Fruit fly (Drosophila melanogaster) whole organism, adult: Measurements from ENCODE around the gene Hmt4-20.
A peak's percentile ranks its signal among the peaks of the same experiment; 100 is the strongest.

Source experiments
- CG11617 ChIP-seq: fragments of 200-800 bp; sonication (Bioruptor generic); optimal IDR thresholded peaks from 2 replicates; lab custom pipeline; 2017; ENCODE audit warnings: mild to moderate bottlenecking, missing biosample characterization, missing genetic modification reagents, missing genetic modification characterization
- CG12768 ChIP-seq: fragments of 200-800 bp; sonication (Bioruptor generic); optimal IDR thresholded peaks from 2 replicates; lab custom pipeline; 2017; ENCODE audit warnings: missing biosample characterization, missing genetic modification characterization, mild to moderate bottlenecking, moderate library complexity, missing genetic modification reagents
- CG14711 ChIP-seq: fragments of 200-800 bp; sonication (Bioruptor generic); optimal IDR thresholded peaks from 2 replicates; lab custom pipeline; 2018; ENCODE audit warnings: missing biosample characterization, mild to moderate bottlenecking, missing genetic modification characterization, moderate library complexity
- CG1620 ChIP-seq: fragments of 200-800 bp; sonication (Bioruptor generic); optimal IDR thresholded peaks from 2 replicates; lab custom pipeline; 2016; ENCODE audit warnings: missing biosample characterization, missing genetic modification characterization
- CG33017 ChIP-seq: fragments of 200-800 bp; sonication (Bioruptor generic); optimal IDR thresholded peaks from 2 replicates; lab custom pipeline; 2018; ENCODE audit warnings: missing biosample characterization, mild to moderate bottlenecking, missing genetic modification characterization, moderate library complexity
- CG5204 ChIP-seq: fragments of 200-800 bp; sonication (Bioruptor generic); optimal IDR thresholded peaks from 2 replicates; lab custom pipeline; 2016; ENCODE audit warnings: missing biosample characterization, missing genetic modification characterization
- CG7045 ChIP-seq: fragments of 200-800 bp; sonication (Bioruptor generic); optimal IDR thresholded peaks from 2 replicates; lab custom pipeline; 2017; ENCODE audit warnings: missing biosample characterization, mild to moderate bottlenecking, missing genetic modification characterization
- CG7101 ChIP-seq: fragments of 200-800 bp; sonication (Bioruptor generic); optimal IDR thresholded peaks from 2 replicates; lab custom pipeline; 2018; ENCODE audit warnings: missing biosample characterization, mild to moderate bottlenecking, missing genetic modification characterization, moderate library complexity
- Clk ChIP-seq: fragments of 200-800 bp; sonication (Bioruptor generic); optimal IDR thresholded peaks from 2 replicates; lab custom pipeline; 2017; ENCODE audit warnings: missing biosample characterization, missing genetic modification characterization
- Crg-1 ChIP-seq: fragments of 200-800 bp; sonication (Bioruptor generic); optimal IDR thresholded peaks from 2 replicates; lab custom pipeline; 2016; ENCODE audit warnings: missing biosample characterization, missing genetic modification characterization
- Hr96 ChIP-seq: fragments of 200-800 bp; sonication (Bioruptor generic); optimal IDR thresholded peaks from 2 replicates; lab custom pipeline; 2016; ENCODE audit warnings: missing biosample characterization, missing genetic modification characterization
- Mnt ChIP-seq: fragments of 200-800 bp; sonication (Bioruptor generic); optimal IDR thresholded peaks from 2 replicates; lab custom pipeline; 2016; ENCODE audit warnings: missing biosample characterization, mild to moderate bottlenecking, missing genetic modification characterization
- bab1 ChIP-seq: fragments of 200-800 bp; sonication (Bioruptor generic); optimal IDR thresholded peaks from 3 replicates; lab custom pipeline; 2019; ENCODE audit warnings: missing biosample characterization, mild to moderate bottlenecking, missing genetic modification characterization, moderate library complexity
- cic ChIP-seq: fragments of 200-800 bp; sonication (Bioruptor generic); optimal IDR thresholded peaks from 2 replicates; lab custom pipeline; 2017; ENCODE audit warnings: missing biosample characterization, mild to moderate bottlenecking, missing genetic modification characterization, moderate library complexity
- cnc ChIP-seq, 2 experiments: fragments of >200 bp; optimal IDR thresholded peaks; 2 replicates each; lab custom pipeline; 2017
- kay ChIP-seq: fragments of 200-800 bp; sonication (Bioruptor generic); peaks from one replicate; lab custom pipeline; 2016; ENCODE audit warnings: missing biosample characterization, missing genetic modification characterization, borderline replicate concordance
- ovo ChIP-seq: fragments of 200-800 bp; sonication (Bioruptor generic); optimal IDR thresholded peaks from 2 replicates; lab custom pipeline; 2016; ENCODE audit warnings: missing biosample characterization, missing genetic modification characterization
- pad ChIP-seq: fragments of 200-800 bp; sonication (Bioruptor generic); optimal IDR thresholded peaks from 3 replicates; lab custom pipeline; 2017; ENCODE audit warnings: missing biosample characterization, missing genetic modification characterization, mild to moderate bottlenecking, moderate library complexity, missing genetic modification reagents
- tj ChIP-seq: fragments of 200-800 bp; sonication (Bioruptor generic); optimal IDR thresholded peaks from 3 replicates; lab custom pipeline; 2017; ENCODE audit warnings: missing biosample characterization, mild to moderate bottlenecking, missing genetic modification characterization, moderate library complexity
- toe ChIP-seq: fragments of 200-800 bp; sonication (Bioruptor generic); optimal IDR thresholded peaks from 2 replicates; lab custom pipeline; 2016; ENCODE audit warnings: missing biosample characterization, missing genetic modification characterization

Gene Hmt4-20

DNA sequence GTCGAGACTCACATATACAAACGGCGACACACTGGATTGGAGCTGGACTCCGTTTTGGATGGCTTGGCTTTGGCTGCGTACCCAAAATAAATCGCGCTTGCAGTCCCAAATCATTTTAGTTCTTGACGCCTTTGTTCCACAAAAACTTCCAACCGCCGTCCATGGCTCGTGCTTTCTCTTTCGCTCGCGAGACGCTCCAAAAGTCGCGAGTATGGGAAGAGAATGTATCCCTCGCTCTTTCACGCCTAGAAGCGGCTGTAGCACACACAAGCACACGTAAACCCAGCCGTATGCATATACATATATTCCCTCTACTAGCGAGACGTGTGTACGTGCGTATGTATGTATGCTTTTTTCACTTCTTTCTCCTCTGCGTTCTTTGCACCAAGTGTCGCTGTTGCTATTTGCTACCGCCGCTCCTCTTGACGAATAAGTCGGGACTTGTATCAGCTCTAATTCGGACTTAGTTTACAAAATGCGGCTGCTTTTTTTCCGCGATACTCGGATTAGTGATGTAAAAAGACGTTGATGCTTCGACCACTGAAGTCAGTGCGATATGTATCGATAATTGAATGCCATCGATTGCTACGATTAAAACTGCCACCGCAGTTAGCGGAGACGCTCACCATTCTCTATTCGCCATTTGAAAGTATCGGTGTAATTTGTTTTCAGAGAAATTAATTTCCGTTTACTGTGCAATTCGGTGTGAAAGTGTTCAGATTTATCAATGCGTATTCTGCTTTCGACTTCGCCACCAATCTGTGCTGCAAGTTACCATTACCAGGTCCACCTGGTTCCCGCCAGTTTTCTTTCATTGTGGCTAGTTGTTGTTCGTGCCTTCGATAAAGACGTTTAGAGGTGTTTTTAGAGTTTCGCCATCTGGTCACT, at the start of gene Hmt4-20, which contains the start of gene SkpA:
TSS of gene Hmt4-20 (minus strand) at position 542 of the 888 bp plus-strand sequence.
TSS of gene SkpA (plus strand) at position 623 of the 888 bp plus-strand sequence.
- TF ChIP-seq CG1620 (GFP tag; lab: Kevin White, UChicago) (peak; percentile 19), Clk (GFP tag; lab: Kevin White, UChicago) (no peak), CG7045 (no peak), CG12768 (GFP tag; lab: Kevin White, UChicago) (no peak), ovo (GFP tag; lab: Kevin White, UChicago) (no peak), toe (GFP tag; lab: Kevin White, UChicago) (no peak), CG11617 (GFP tag; lab: Kevin White, UChicago) (no peak), pad (GFP tag; lab: Kevin White, UChicago) (no peak)

DNA sequence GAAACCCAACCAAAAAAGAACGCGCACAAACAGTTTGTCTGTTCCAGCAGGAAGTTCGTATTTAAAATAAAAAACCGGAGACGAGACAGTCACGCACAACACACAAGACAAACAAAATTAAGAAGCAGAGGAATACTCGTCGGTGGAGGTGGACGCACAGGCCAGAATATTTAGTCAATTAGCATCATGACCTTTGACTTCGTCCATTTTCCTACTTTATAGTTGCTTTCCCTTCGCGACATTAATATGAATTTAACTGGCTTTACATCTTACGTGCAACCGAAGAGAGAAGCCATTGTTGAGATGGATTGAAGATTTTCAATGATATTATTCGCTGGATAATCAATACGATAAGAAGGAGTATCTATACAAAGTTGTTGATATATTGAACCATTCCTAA, 46.7 kb upstream of the Hmt4-20 start:
- no peak for TF ChIP-seq Hr96 (GFP tag; lab: Kevin White, UChicago)

DNA sequence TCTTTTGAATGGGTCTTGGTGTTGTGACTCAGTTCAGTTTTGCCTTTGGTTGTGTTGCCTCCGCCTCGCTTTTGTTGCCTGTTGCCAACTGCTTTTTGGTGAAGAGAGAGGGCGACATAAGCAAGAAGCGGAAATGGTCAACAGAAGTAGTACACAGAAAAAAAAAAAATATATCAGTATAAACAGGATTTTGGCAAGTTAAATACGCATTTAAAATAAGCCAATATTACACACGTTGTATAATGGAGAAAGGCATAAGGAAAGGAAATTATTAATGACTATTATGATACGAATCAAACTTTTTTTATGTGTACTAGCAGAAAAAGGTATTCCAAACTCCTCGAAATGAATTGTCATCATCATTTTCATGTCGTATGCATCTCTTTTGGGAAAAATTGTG, 40.2 kb upstream of the Hmt4-20 start:
- no peak for TF ChIP-seq cic
- TF ChIP-seq CG7045: no peak
- no peak for TF ChIP-seq CG5204 (GFP tag; lab: Kevin White, UChicago)
- TF ChIP-seq Clk (GFP tag; lab: Kevin White, UChicago): no peak
- no peak for TF ChIP-seq Hr96 (GFP tag; lab: Kevin White, UChicago)
- TF ChIP-seq Crg-1: no peak
- no peak for TF ChIP-seq bab1 (GFP tag; lab: Kevin White, UChicago)
- TF ChIP-seq CG12768 (GFP tag; lab: Kevin White, UChicago): no peak
- no peak for TF ChIP-seq kay (GFP tag; lab: Kevin White, UChicago)
- no peak for TF ChIP-seq pad (GFP tag; lab: Kevin White, UChicago)
- no peak for TF ChIP-seq CG7101 (tag; lab: Kevin White, UChicago)
- no peak for TF ChIP-seq tj (GFP tag; lab: Kevin White, UChicago)
- no peak for TF ChIP-seq CG1620 (GFP tag; lab: Kevin White, UChicago)
- no peak for TF ChIP-seq CG11617 (GFP tag; lab: Kevin White, UChicago)
- no peak for TF ChIP-seq cnc (optimal IDR thresholded peaks at IDR 0.05; lab: Kevin White, UChicago)
- TF ChIP-seq Mnt: no peak
- TF ChIP-seq toe (GFP tag; lab: Kevin White, UChicago): no peak
- TF ChIP-seq CG33017 (tag; lab: Kevin White, UChicago): no peak

DNA sequence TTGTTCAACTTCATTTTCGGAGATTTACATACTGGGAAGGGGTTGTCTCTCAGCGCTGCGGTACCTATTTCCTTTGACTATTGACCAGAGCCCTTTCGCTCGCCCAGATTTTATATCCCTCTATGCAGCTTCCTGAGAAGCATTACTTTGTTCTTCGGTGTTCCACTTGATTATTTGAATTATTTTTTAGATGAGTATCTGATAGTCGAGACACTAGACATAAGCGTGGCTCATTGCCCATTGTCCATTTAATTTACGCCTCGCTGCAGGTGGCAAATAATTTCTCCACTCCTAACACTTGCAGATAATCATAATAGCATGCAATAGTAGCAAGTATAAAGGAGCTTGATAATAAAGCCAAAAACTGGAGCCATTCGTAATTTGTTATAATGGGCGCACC, 38.9 kb upstream of the Hmt4-20 start:
- TF ChIP-seq Crg-1 (no peak), cnc (optimal IDR thresholded peaks at IDR 0.05; lab: Kevin White, UChicago) (no peak)

DNA sequence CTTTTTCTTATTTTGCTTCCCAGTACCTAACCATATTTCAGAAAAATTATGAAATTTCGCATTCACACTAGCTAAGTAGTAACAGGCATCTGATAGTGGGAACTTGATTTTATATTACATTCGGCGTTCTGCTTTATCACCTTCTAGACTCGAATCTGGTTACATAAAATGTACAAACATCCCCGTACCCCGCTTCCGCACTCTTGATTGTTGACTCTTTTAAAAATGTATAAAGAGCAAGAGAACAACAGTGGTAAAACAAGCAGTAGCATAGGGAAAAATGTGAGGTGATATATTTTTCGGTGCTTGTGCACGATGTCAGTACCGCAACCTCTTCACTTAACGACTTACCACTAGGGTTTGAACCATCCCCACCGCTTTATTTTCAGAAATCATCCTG, 38.5 kb upstream of the Hmt4-20 start:
- TF ChIP-seq CG14711 (tag; lab: Kevin White, UChicago) (no peak), CG11617 (GFP tag; lab: Kevin White, UChicago) (no peak), CG12768 (GFP tag; lab: Kevin White, UChicago) (no peak), toe (GFP tag; lab: Kevin White, UChicago) (no peak), Clk (GFP tag; lab: Kevin White, UChicago) (no peak), pad (GFP tag; lab: Kevin White, UChicago) (no peak), ovo (GFP tag; lab: Kevin White, UChicago) (no peak), CG1620 (GFP tag; lab: Kevin White, UChicago) (no peak), CG5204 (GFP tag; lab: Kevin White, UChicago) (no peak), CG33017 (tag; lab: Kevin White, UChicago) (no peak), Hr96 (GFP tag; lab: Kevin White, UChicago) (no peak), CG7045 (no peak), cnc (optimal IDR thresholded peaks at IDR 0.05; lab: Kevin White, UChicago) (no peak), tj (GFP tag; lab: Kevin White, UChicago) (no peak), Mnt (no peak), cic (no peak), kay (GFP tag; lab: Kevin White, UChicago) (no peak)

DNA sequence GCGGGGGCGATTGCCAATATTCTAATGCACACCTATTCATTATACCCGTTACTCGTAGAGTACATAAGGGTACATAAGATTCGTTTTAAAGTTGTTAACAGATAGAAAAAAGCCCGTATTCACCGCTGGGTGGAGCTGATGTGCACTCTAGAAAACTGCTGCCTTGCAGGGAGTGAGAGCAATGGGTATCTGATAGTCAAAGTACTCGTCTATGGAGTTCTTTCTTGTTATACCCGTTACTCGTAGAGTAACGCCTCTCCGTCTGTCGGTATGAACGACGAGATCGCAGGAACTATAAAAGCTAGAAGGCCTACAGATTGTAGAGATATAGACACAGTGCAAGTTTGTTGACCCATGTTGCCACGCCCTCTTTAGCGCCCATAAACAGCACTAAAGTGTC, 38.1 kb upstream of the Hmt4-20 start:
- no peak for TF ChIP-seq CG11617 (GFP tag; lab: Kevin White, UChicago)
- TF ChIP-seq kay (GFP tag; lab: Kevin White, UChicago): no peak
- TF ChIP-seq Clk (GFP tag; lab: Kevin White, UChicago): no peak
- TF ChIP-seq CG7045: no peak
- no peak for TF ChIP-seq cic
